Worm (Caenorhabditis elegans) whole organism, L1 larva: ENCODE results near the gene ets-5.

Source experiments
- C04F5.9 ChIP-seq: sonication (generic microtip); optimal IDR thresholded peaks from 2 replicates; lab custom pipeline; 2016; ENCODE audit warnings: missing genetic modification characterization, missing compliant biosample characterization
- ama-1 ChIP-seq: fragments of 150-350 bp; optimal IDR thresholded peaks from 2 replicates; lab custom pipeline; 2014
- isw-1 ChIP-seq: fragments of 200-800 bp; sonication (Bioruptor generic); IDR thresholded peaks from 2 replicates; pipeline ENCODE4 v1.3.6; 2022; ENCODE audit warnings: missing genetic modification characterization, missing compliant biosample characterization
- lin-39 ChIP-seq: fragments of 150-350 bp; optimal IDR thresholded peaks from 2 replicates; lab custom pipeline; 2014; ENCODE audit warnings: missing biosample characterization, missing genetic modification reagents, missing genetic modification characterization
- mdl-1 ChIP-seq, 2 experiments: fragments of 150-350 bp; optimal IDR thresholded peaks; 2 replicates each; lab custom pipeline; 2014 to 2017; ENCODE audit warnings: missing biosample characterization in 2 of 2, missing genetic modification characterization in 2 of 2, inconsistent platforms in 1 of 2
- nhr-11 ChIP-seq: fragments of 150-350 bp; optimal IDR thresholded peaks from 2 replicates; lab custom pipeline; 2014; ENCODE audit warnings: missing biosample characterization, missing genetic modification characterization
- nhr-76 ChIP-seq: sonication (generic microtip); optimal IDR thresholded peaks from 2 replicates; lab custom pipeline; 2017; ENCODE audit warnings: missing biosample characterization, missing genetic modification characterization
- pqm-1 ChIP-seq: sonication (generic microtip); optimal IDR thresholded peaks from 3 replicates; lab custom pipeline; 2017; ENCODE audit warnings: missing biosample characterization, missing genetic modification characterization
- snpc-4 ChIP-seq: fragments of 150-350 bp; optimal IDR thresholded peaks from 2 replicates; lab custom pipeline; 2014; ENCODE audit warnings: missing biosample characterization, missing genetic modification characterization
- tbx-2 ChIP-seq: sonication (generic microtip); optimal IDR thresholded peaks from 2 replicates; lab custom pipeline; 2016; ENCODE audit warnings: missing genetic modification characterization, missing compliant biosample characterization
- unc-130 ChIP-seq: fragments of 150-350 bp; optimal IDR thresholded peaks from 2 replicates; lab custom pipeline; 2017; ENCODE audit warnings: missing biosample characterization, missing genetic modification characterization, inconsistent platforms
- unc-62 ChIP-seq: fragments of 150-350 bp; optimal IDR thresholded peaks from 2 replicates; lab custom pipeline; 2014; ENCODE audit warnings: missing biosample characterization, missing genetic modification reagents, missing genetic modification characterization
- zag-1 ChIP-seq: fragments of 150-350 bp; optimal IDR thresholded peaks from 2 replicates; lab custom pipeline; 2014; ENCODE audit warnings: missing biosample characterization, missing genetic modification characterization

DNA sequence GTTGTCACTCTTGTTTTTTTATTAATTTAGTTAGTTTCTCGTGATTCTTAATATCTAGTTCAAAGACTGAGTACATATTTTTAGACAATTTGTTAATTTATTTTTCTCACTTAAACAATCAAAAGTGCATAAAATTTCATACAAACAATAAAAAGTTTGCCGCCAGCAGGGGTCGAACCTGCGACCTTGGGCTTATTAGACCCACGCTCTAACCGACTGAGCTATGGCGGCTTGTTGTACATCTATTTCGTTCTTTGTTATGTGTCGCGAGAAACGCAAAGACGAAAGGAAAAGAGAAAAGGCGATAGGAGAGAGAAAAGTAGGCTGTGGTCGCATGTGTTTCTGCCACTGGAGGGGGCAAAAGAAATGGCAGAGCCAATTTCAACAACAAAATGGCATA is 1.1 kb upstream of the ets-5 start:
- TF ChIP-seq snpc-4 (peak; percentile 22), C04F5.9 (tag; lab: Kevin White, UChicago) (peak; percentile 25), pqm-1 (no peak), nhr-76 (tag; lab: Kevin White, UChicago) (peak; percentile 39), mdl-1 (tag; optimal IDR thresholded peaks at IDR 0.05; lab: Kevin White, UChicago) (peak in 1 of 2 experiments; percentile 68), isw-1 (peak; percentile 52), lin-39 (no peak), tbx-2 (tag; lab: Kevin White, UChicago) (peak; percentile 78), unc-62 (GFP tag; lab: Kevin White, UChicago) (peak; percentile 13), unc-130 (tag; lab: Kevin White, UChicago) (peak; percentile 48), nhr-11 (peak; percentile 11), ama-1 (lab: Kevin White, UChicago) (no peak), zag-1 (tag; lab: Kevin White, UChicago) (peak; percentile 6)
